Fruit fly (Drosophila melanogaster): Measurements from ENCODE around the gene CG44532.

The CG44532 gene

dm6 chrX:9136776-9137550, 24.9 kb upstream of the CG44532 start (continued):
- TF ChIP-seq Fer1 (GFP tag; optimal IDR thresholded peaks at IDR 0.05) = peak; percentile 23
- peak; percentile 14 for TF ChIP-seq CG12659 (GFP tag; optimal IDR thresholded peaks at IDR 0.05)
- peak; percentile 22 for TF ChIP-seq CG9727 (GFP tag; optimal IDR thresholded peaks at IDR 0.05)
- TF ChIP-seq TFAM (GFP tag; optimal IDR thresholded peaks at IDR 0.05) = no peak
- TF ChIP-seq CG10462 (GFP tag; optimal IDR thresholded peaks at IDR 0.05) = no peak
- TF ChIP-seq CG15269 (tag; optimal IDR thresholded peaks at IDR 0.05) = peak; percentile 54
- no peak for TF ChIP-seq CG9932 (GFP tag; IDR thresholded peaks at IDR 0.05)
- peak; percentile 49 for TF ChIP-seq CG4424 (GFP tag; optimal IDR thresholded peaks at IDR 0.05)
- TF ChIP-seq lilli (GFP tag; optimal IDR thresholded peaks at IDR 0.05) = peak; percentile 34
- peak; percentile 33 for TF ChIP-seq CG1529 (GFP tag; optimal IDR thresholded peaks at IDR 0.05)
- peak; percentile 3 for TF ChIP-seq chn (GFP tag; optimal IDR thresholded peaks at IDR 0.05)
- TF ChIP-seq CG11456 (GFP tag; IDR thresholded peaks at IDR 0.05) = 0 out of 3 replicates have a peak, but pooled peaks have one; percentile 39
- TF ChIP-seq sug (tag; optimal IDR thresholded peaks at IDR 0.05) = no peak
- TF ChIP-seq run (tag; optimal IDR thresholded peaks at IDR 0.05) = peak; percentile 25
- TF ChIP-seq sob (GFP tag; IDR thresholded peaks at IDR 0.05) = peak; percentile 33; the same call in 1 of the 2 replicates
- TF ChIP-seq CG18476 (GFP tag; optimal IDR thresholded peaks at IDR 0.05) = peak; percentile 28
- TF ChIP-seq CG8281 (tag; optimal IDR thresholded peaks at IDR 0.05) = peak; percentile 25
- TF ChIP-seq CG2129 (GFP tag; IDR thresholded peaks at IDR 0.05; ENCODE audit: partially characterized antibody) = no peak
- TF ChIP-seq Xrp1 (GFP tag; IDR thresholded peaks at IDR 0.05) = peak; percentile 49; the same call in 1 of the 2 replicates
- no peak for TF ChIP-seq repo (GFP tag; optimal IDR thresholded peaks at IDR 0.05)
- TF ChIP-seq ro (GFP tag; IDR thresholded peaks at IDR 0.05) = no peak
- TF ChIP-seq sisA (GFP tag; IDR thresholded peaks at IDR 0.05) = peak; percentile 66
- TF ChIP-seq Hmx (GFP tag; optimal IDR thresholded peaks at IDR 0.05) = no peak
- no peak for TF ChIP-seq CG6683 (GFP tag; optimal IDR thresholded peaks at IDR 0.05)
- TF ChIP-seq CG4820 (GFP tag; optimal IDR thresholded peaks at IDR 0.05) = peak; percentile 16
- TF ChIP-seq bcd (GFP tag; optimal IDR thresholded peaks at IDR 0.05) = peak; percentile 31
- TF ChIP-seq PHDP (tag; optimal IDR thresholded peaks at IDR 0.05) = peak; percentile 62
- TF ChIP-seq gsb-n (tag; optimal IDR thresholded peaks at IDR 0.05) = peak; percentile 46
- peak; percentile 32 for TF ChIP-seq dmrt11E (tag; optimal IDR thresholded peaks at IDR 0.05)
- peak; percentile 26 for TF ChIP-seq CG15514 (GFP tag; optimal IDR thresholded peaks at IDR 0.05)
- TF ChIP-seq oc (tag; optimal IDR thresholded peaks at IDR 0.05) = peak; percentile 40
- 0 out of 3 replicates have a peak, but pooled peaks have one; percentile 31 for TF ChIP-seq gce (GFP tag; IDR thresholded peaks at IDR 0.05)
- TF ChIP-seq CG17328 (GFP tag; IDR thresholded peaks at IDR 0.05) = peak; percentile 60
- TF ChIP-seq Fer3 (tag; optimal IDR thresholded peaks at IDR 0.05) = peak; percentile 16
- TF ChIP-seq CG11723 (GFP tag; optimal IDR thresholded peaks at IDR 0.05) = peak; percentile 13
- no peak for TF ChIP-seq inv (GFP tag; IDR thresholded peaks at IDR 0.05; ENCODE audit: partially characterized antibody)
- TF ChIP-seq Myb (GFP tag; optimal IDR thresholded peaks at IDR 0.05) = peak; percentile 34
- TF ChIP-seq CG12071 (GFP tag; optimal IDR thresholded peaks at IDR 0.05) = peak; percentile 31
- TF ChIP-seq gcm2 (GFP tag; optimal IDR thresholded peaks at IDR 0.05) = no peak
- peak; percentile 4 for TF ChIP-seq Dad (GFP tag; optimal IDR thresholded peaks at IDR 0.05)
- TF ChIP-seq HLH54F (GFP tag; optimal IDR thresholded peaks at IDR 0.05) = no peak
- no peak for TF ChIP-seq trem (tag; optimal IDR thresholded peaks at IDR 0.05)
- TF ChIP-seq CG1603 (tag; optimal IDR thresholded peaks at IDR 0.05) = peak; percentile 55
- peak; percentile 58 for TF ChIP-seq zf30C (GFP tag; optimal IDR thresholded peaks at IDR 0.05)
- TF ChIP-seq CG1602 (GFP tag; optimal IDR thresholded peaks at IDR 0.05) = peak; percentile 50
- peak in 1 of 2 experiments; percentile 17 for TF ChIP-seq Eip74EF (GFP tag; optimal IDR thresholded peaks at IDR 0.05)
- TF ChIP-seq CG2875 (GFP tag; optimal IDR thresholded peaks at IDR 0.05) = peak; percentile 6
- TF ChIP-seq Xbp1 (GFP tag; optimal IDR thresholded peaks at IDR 0.05) = peak; percentile 55
- no peak for TF ChIP-seq dimm (GFP tag; IDR thresholded peaks at IDR 0.05)
